Worm (Caenorhabditis elegans): ENCODE data around the gene dyf-4.

- no peak for TF ChIP-seq unc-62 (GFP tag; optimal IDR thresholded peaks at IDR 0.05)
- no peak for TF ChIP-seq ztf-11 (tag; optimal IDR thresholded peaks at IDR 0.05)
- no peak for TF ChIP-seq sea-2 (GFP tag; optimal IDR thresholded peaks at IDR 0.05)
- TF ChIP-seq fkh-10 (GFP tag; optimal IDR thresholded peaks at IDR 0.05) = no peak
- TF ChIP-seq snpc-4 (tag; optimal IDR thresholded peaks at IDR 0.05) = no peak
- no peak for TF ChIP-seq ama-1 (optimal IDR thresholded peaks at IDR 0.05)
- TF ChIP-seq nhr-25 (tag; optimal IDR thresholded peaks at IDR 0.05) = no peak
- TF ChIP-seq nhr-11 (tag; optimal IDR thresholded peaks at IDR 0.05) = no peak
- TF ChIP-seq nhr-76 (tag; optimal IDR thresholded peaks at IDR 0.05) = no peak
These were observed 41.8 kb upstream of the dyf-4 start for ce11 chrV:12567312-12567711.
